Fruit fly (Drosophila melanogaster) whole organism, prepupa: ENCODE data around the gene betaTub65B.

ENCODE experiments used
- CG10631 ChIP-seq: fragments of 200-800 bp; sonication (Bioruptor generic); optimal IDR thresholded peaks from 2 replicates; lab custom pipeline; 2016; ENCODE audit warnings: missing biosample characterization, missing genetic modification characterization
- CG10669 ChIP-seq: fragments of 200-800 bp; sonication (Bioruptor generic); optimal IDR thresholded peaks from 3 replicates; lab custom pipeline; 2018; ENCODE audit warnings: missing biosample characterization, mild to moderate bottlenecking, missing genetic modification characterization, moderate library complexity
- CG11294 ChIP-seq: fragments of 200-800 bp; sonication (Bioruptor generic); IDR thresholded peaks from 2 replicates; pipeline ENCODE4 v1.3.6; 2022; ENCODE audit warnings: missing biosample characterization, missing genetic modification characterization
- CG11762 ChIP-seq: fragments of 200-800 bp; sonication (Bioruptor generic); optimal IDR thresholded peaks from 3 replicates; lab custom pipeline; 2016; ENCODE audit warnings: missing biosample characterization, missing genetic modification characterization; ENCODE audit not compliant: insufficient read depth
- CG11902 ChIP-seq: fragments of 200-800 bp; sonication (Bioruptor generic); optimal IDR thresholded peaks from 3 replicates; lab custom pipeline; 2016; ENCODE audit warnings: missing biosample characterization, missing genetic modification characterization
- CG15336 ChIP-seq: fragments of 200-800 bp; sonication (Bioruptor generic); IDR thresholded peaks from 2 replicates; pipeline ENCODE4 v1.3.6; 2022; ENCODE audit warnings: missing biosample characterization, missing genetic modification characterization
- CG1621 ChIP-seq: fragments of 200-800 bp; sonication (Bioruptor generic); optimal IDR thresholded peaks from 3 replicates; lab custom pipeline; 2018; ENCODE audit warnings: missing biosample characterization, mild to moderate bottlenecking, missing genetic modification characterization
- CG16779 ChIP-seq: fragments of 200-800 bp; sonication (Bioruptor generic); optimal IDR thresholded peaks from 3 replicates; lab custom pipeline; 2017; ENCODE audit warnings: missing biosample characterization, mild to moderate bottlenecking, missing genetic modification characterization
- CG3032 ChIP-seq: fragments of 200-800 bp; optimal IDR thresholded peaks from 2 replicates; lab custom pipeline; 2019; ENCODE audit warnings: missing biosample characterization, mild to moderate bottlenecking, missing genetic modification characterization, moderate library complexity
- CG31627 ChIP-seq: fragments of 200-800 bp; sonication (Bioruptor generic); optimal IDR thresholded peaks from 3 replicates; lab custom pipeline; 2016; ENCODE audit warnings: missing biosample characterization, missing genetic modification characterization
- CG32006 ChIP-seq: fragments of 200-800 bp; sonication (Bioruptor generic); optimal IDR thresholded peaks from 3 replicates; lab custom pipeline; 2017; ENCODE audit warnings: missing biosample characterization, mild to moderate bottlenecking, missing genetic modification characterization
- CG34406 ChIP-seq: fragments of 200-800 bp; sonication (Bioruptor generic); optimal IDR thresholded peaks from 3 replicates; lab custom pipeline; 2016; ENCODE audit warnings: missing biosample characterization, missing genetic modification characterization
- CG3919 ChIP-seq: fragments of 200-800 bp; sonication (Bioruptor generic); optimal IDR thresholded peaks from 3 replicates; lab custom pipeline; 2016; ENCODE audit warnings: missing biosample characterization, missing genetic modification characterization
- CG4318 ChIP-seq: fragments of 200-800 bp; sonication (Bioruptor generic); optimal IDR thresholded peaks from 3 replicates; lab custom pipeline; 2017; ENCODE audit warnings: missing biosample characterization, mild to moderate bottlenecking, missing genetic modification characterization
- CG6163 ChIP-seq: fragments of 200-800 bp; sonication (Bioruptor generic); IDR thresholded peaks from 3 replicates; pipeline ENCODE4 v1.3.6; 2022; ENCODE audit warnings: missing biosample characterization, missing genetic modification characterization
- CG6276 ChIP-seq: fragments of 200-800 bp; sonication (Bioruptor generic); optimal IDR thresholded peaks from 2 replicates; lab custom pipeline; 2017; ENCODE audit warnings: missing biosample characterization, mild to moderate bottlenecking, missing genetic modification characterization
- CG6808 ChIP-seq: fragments of 200-800 bp; sonication (Bioruptor generic); optimal IDR thresholded peaks from 3 replicates; lab custom pipeline; 2017; ENCODE audit warnings: missing biosample characterization, missing genetic modification characterization, mild to moderate bottlenecking, moderate library complexity, missing genetic modification reagents
- CG6854 ChIP-seq: fragments of 200-800 bp; sonication (Bioruptor generic); optimal IDR thresholded peaks from 2 replicates; lab custom pipeline; 2017; ENCODE audit warnings: missing biosample characterization, mild to moderate bottlenecking, missing genetic modification characterization
- CG7368 ChIP-seq: fragments of 200-800 bp; sonication (Bioruptor generic); optimal IDR thresholded peaks from 3 replicates; lab custom pipeline; 2016; ENCODE audit warnings: missing biosample characterization, missing genetic modification characterization
- CG8319 ChIP-seq: fragments of 200-800 bp; sonication (Bioruptor generic); optimal IDR thresholded peaks from 3 replicates; lab custom pipeline; 2016; ENCODE audit warnings: missing biosample characterization, missing genetic modification characterization
- CG9139 ChIP-seq: fragments of 200-800 bp; sonication (Bioruptor generic); optimal IDR thresholded peaks from 3 replicates; lab custom pipeline; 2017; ENCODE audit warnings: missing biosample characterization, mild to moderate bottlenecking, missing genetic modification characterization
- Eip75B ChIP-seq: fragments of 200-800 bp; sonication (Bioruptor generic); optimal IDR thresholded peaks from 3 replicates; lab custom pipeline; 2016; ENCODE audit warnings: missing biosample characterization, missing genetic modification characterization
- Eip78C ChIP-seq: fragments of 200-800 bp; sonication (Bioruptor generic); peaks from one replicate; lab custom pipeline; 2016; ENCODE audit warnings: missing biosample characterization, missing genetic modification characterization
- Ets21C ChIP-seq: fragments of 200-800 bp; sonication (Bioruptor generic); optimal IDR thresholded peaks from 3 replicates; lab custom pipeline; 2016; ENCODE audit warnings: missing biosample characterization, missing genetic modification characterization
- Ets96B ChIP-seq: fragments of 200-800 bp; optimal IDR thresholded peaks from 2 replicates; lab custom pipeline; 2019; ENCODE audit warnings: missing biosample characterization, mild to moderate bottlenecking, missing genetic modification characterization, moderate library complexity
- Gug ChIP-seq: fragments of 200-800 bp; sonication (Bioruptor generic); IDR thresholded peaks from 2 replicates; pipeline ENCODE4 v1.3.6; 2022; ENCODE audit warnings: missing biosample characterization, missing genetic modification characterization
- Hr39 ChIP-seq: fragments of 200-800 bp; sonication (Bioruptor generic); optimal IDR thresholded peaks from 2 replicates; lab custom pipeline; 2016; ENCODE audit warnings: missing biosample characterization, missing genetic modification characterization
- Hr4 ChIP-seq: fragments of 200-800 bp; sonication (Bioruptor generic); optimal IDR thresholded peaks from 3 replicates; lab custom pipeline; 2016; ENCODE audit warnings: missing biosample characterization, missing genetic modification characterization
- Lpt ChIP-seq: fragments of 200-800 bp; sonication (Bioruptor generic); optimal IDR thresholded peaks from 3 replicates; lab custom pipeline; 2016; ENCODE audit warnings: missing biosample characterization, missing genetic modification characterization
- Met ChIP-seq: fragments of 200-800 bp; sonication (Bioruptor generic); optimal IDR thresholded peaks from 3 replicates; lab custom pipeline; 2016; ENCODE audit warnings: missing biosample characterization, missing genetic modification characterization
- OdsH ChIP-seq: fragments of 200-800 bp; sonication (Bioruptor generic); optimal IDR thresholded peaks from 3 replicates; lab custom pipeline; 2016; ENCODE audit warnings: missing biosample characterization, missing genetic modification characterization
- Sox102F ChIP-seq: fragments of 200-800 bp; sonication (Bioruptor generic); optimal IDR thresholded peaks from 2 replicates; lab custom pipeline; 2016; ENCODE audit warnings: missing biosample characterization, mild to moderate bottlenecking, missing genetic modification characterization
- Sox15 ChIP-seq: fragments of 200-800 bp; sonication (Bioruptor generic); optimal IDR thresholded peaks from 3 replicates; lab custom pipeline; 2016; ENCODE audit warnings: missing biosample characterization, missing genetic modification characterization
- acj6 ChIP-seq: fragments of 200-800 bp; sonication (Bioruptor generic); optimal IDR thresholded peaks from 3 replicates; lab custom pipeline; 2016; ENCODE audit warnings: missing biosample characterization, missing genetic modification characterization
- dac ChIP-seq: fragments of 200-800 bp; sonication (Bioruptor generic); optimal IDR thresholded peaks from 2 replicates; lab custom pipeline; 2017; ENCODE audit warnings: missing biosample characterization, mild to moderate bottlenecking, missing genetic modification characterization
- dsx ChIP-seq: fragments of 200-800 bp; optimal IDR thresholded peaks from 3 replicates; lab custom pipeline; 2019; ENCODE audit warnings: missing biosample characterization, mild to moderate bottlenecking, missing genetic modification characterization, moderate library complexity; ENCODE audit not compliant: poor library complexity, severe bottlenecking
- eg ChIP-seq: fragments of 200-800 bp; sonication (Bioruptor generic); IDR thresholded peaks from 3 replicates; pipeline ENCODE4 v1.3.6; 2022; ENCODE audit warnings: missing biosample characterization, missing genetic modification characterization
- fd59A ChIP-seq: fragments of 200-800 bp; sonication (Bioruptor generic); optimal IDR thresholded peaks from 2 replicates; lab custom pipeline; 2017; ENCODE audit warnings: missing biosample characterization, mild to moderate bottlenecking, missing genetic modification characterization, missing genetic modification reagents
- fkh ChIP-seq: fragments of 200-800 bp; sonication (Bioruptor generic); optimal IDR thresholded peaks from 3 replicates; lab custom pipeline; 2017; ENCODE audit warnings: missing biosample characterization, mild to moderate bottlenecking, missing genetic modification characterization, moderate library complexity
- net ChIP-seq: fragments of 200-800 bp; sonication (Bioruptor generic); optimal IDR thresholded peaks from 3 replicates; lab custom pipeline; 2016; ENCODE audit warnings: missing biosample characterization, missing genetic modification characterization
- pdm3 ChIP-seq: fragments of 200-800 bp; sonication (Bioruptor generic); optimal IDR thresholded peaks from 3 replicates; lab custom pipeline; 2016; ENCODE audit warnings: missing biosample characterization, missing genetic modification characterization
- salr ChIP-seq, 2 experiments: fragments of 200-800 bp; sonication (Bioruptor generic); optimal IDR thresholded peaks; 3 replicates each; lab custom pipeline; 2016 to 2018; ENCODE audit warnings: missing biosample characterization in 2 of 2, missing genetic modification characterization in 2 of 2, mild to moderate bottlenecking in 1 of 2
- spab ChIP-seq: fragments of 200-800 bp; sonication (Bioruptor generic); optimal IDR thresholded peaks from 2 replicates; lab custom pipeline; 2017; ENCODE audit warnings: missing biosample characterization, mild to moderate bottlenecking, missing genetic modification characterization, missing genetic modification reagents
- ss ChIP-seq, 2 experiments: fragments of 200-800 bp; sonication (Bioruptor generic); optimal IDR thresholded peaks; 2 replicates in 1 of 2; 3 replicates in 1 of 2; lab custom pipeline; 2017 to 2018; ENCODE audit warnings: mild to moderate bottlenecking in 2 of 2, missing biosample characterization in 2 of 2, missing genetic modification characterization in 2 of 2, moderate library complexity in 1 of 2
- svp ChIP-seq: fragments of 200-800 bp; sonication (Bioruptor generic); peaks from one replicate; lab custom pipeline; 2016; ENCODE audit warnings: missing biosample characterization, missing genetic modification characterization
- topi ChIP-seq: fragments of 200-800 bp; sonication (Bioruptor generic); optimal IDR thresholded peaks from 3 replicates; lab custom pipeline; 2016; ENCODE audit warnings: missing biosample characterization, missing genetic modification characterization
- vri ChIP-seq: fragments of 200-800 bp; sonication (Bioruptor generic); optimal IDR thresholded peaks from 3 replicates; lab custom pipeline; 2016; ENCODE audit warnings: missing biosample characterization, mild to moderate bottlenecking, missing genetic modification characterization

Gene betaTub65B

dm6 chr3L:6558516-6558915 lies 28.0 kb downstream of the betaTub65B start:
- no peak for TF ChIP-seq CG16779 (tag; lab: Kevin White, UChicago)

dm6 chr3L:6561052-6561451 lies 30.5 kb downstream of the betaTub65B start:
- peak; percentile 39; the same call in 1 of the 3 replicates for TF ChIP-seq eg (GFP tag; lab: Robert Waterston, UW)
- no peak for TF ChIP-seq CG7368 (GFP tag; lab: Kevin White, UChicago)
- TF ChIP-seq CG10669 (GFP tag; lab: Kevin White, UChicago): no peak
- TF ChIP-seq Gug (GFP tag; lab: Robert Waterston, UW): no peak

dm6 chr3L:6576709-6577108 lies 46.2 kb downstream of the betaTub65B start:
- TF ChIP-seq vri (GFP tag; lab: Kevin White, UChicago) (peak; percentile 23), dsx (GFP tag; lab: Kevin White, UChicago) (peak; percentile 39), CG6854 (GFP tag; lab: Kevin White, UChicago) (no peak), acj6 (GFP tag; lab: Kevin White, UChicago) (peak; percentile 62), CG3032 (tag; lab: Kevin White, UChicago) (no peak), fd59A (peak; percentile 47), salr (GFP tag; optimal IDR thresholded peaks at IDR 0.05; lab: Kevin White, UChicago) (peak in 1 of 2 experiments; percentile 50), CG4318 (peak; percentile 54), Lpt (GFP tag; lab: Kevin White, UChicago) (peak; percentile 28), Sox102F (peak; percentile 63), spab (GFP tag; lab: Kevin White, UChicago) (peak; percentile 67), CG16779 (tag; lab: Kevin White, UChicago) (no peak), CG32006 (GFP tag; lab: Kevin White, UChicago) (peak; percentile 71), CG11762 (GFP tag; lab: Kevin White, UChicago) (peak; percentile 43), Eip75B (GFP tag; lab: Kevin White, UChicago) (peak; percentile 47), pdm3 (peak; percentile 79), net (GFP tag; lab: Kevin White, UChicago) (peak; percentile 65), CG11902 (peak; percentile 61), Hr4 (GFP tag; lab: Kevin White, UChicago) (peak; percentile 77), Hr39 (GFP tag; lab: Kevin White, UChicago) (peak; percentile 71), svp (GFP tag; lab: Kevin White, UChicago) (peak; percentile 57), fkh (GFP tag; lab: Kevin White, UChicago) (no peak), CG7368 (GFP tag; lab: Kevin White, UChicago) (peak; percentile 73), CG10669 (GFP tag; lab: Kevin White, UChicago) (peak; percentile 66), CG10631 (GFP tag; lab: Kevin White, UChicago) (peak; percentile 50), ss (GFP tag; optimal IDR thresholded peaks at IDR 0.05; lab: Kevin White, UChicago) (no peak), CG34406 (GFP tag; lab: Kevin White, UChicago) (peak; percentile 71), CG11294 (peak; percentile 38; the same call in 1 of the 2 replicates), CG6163 (GFP tag; lab: Robert Waterston, UW) (peak; percentile 75), eg (GFP tag; lab: Robert Waterston, UW) (peak; percentile 76), CG6276 (GFP tag; lab: Kevin White, UChicago) (peak; percentile 43), Eip78C (GFP tag; lab: Kevin White, UChicago) (peak; percentile 73), Ets96B (tag; lab: Kevin White, UChicago) (peak; percentile 61), CG8319 (GFP tag; lab: Kevin White, UChicago) (peak; percentile 51), Sox15 (peak; percentile 41), CG3919 (peak; percentile 73), CG1621 (tag; lab: Kevin White, UChicago) (peak; percentile 43), OdsH (GFP tag; lab: Kevin White, UChicago) (peak; percentile 71), Ets21C (GFP tag; lab: Kevin White, UChicago) (peak; percentile 10), CG9139 (GFP tag; lab: Kevin White, UChicago) (peak; percentile 24), dac (GFP tag; lab: Kevin White, UChicago) (no peak), CG15336 (peak; percentile 81), Met (GFP tag; lab: Kevin White, UChicago) (peak; percentile 61), CG31627 (GFP tag; lab: Kevin White, UChicago) (peak; percentile 70), topi (GFP tag; lab: Kevin White, UChicago) (peak; percentile 55), CG6808 (GFP tag; lab: Kevin White, UChicago) (peak; percentile 49)
